Worm (Caenorhabditis elegans) whole organism, L4/young adult: ENCODE data around the gene ZK1010.2.

Experiments
- W03F9.2 ChIP-seq: fragments of 150-350 bp; optimal IDR thresholded peaks from 2 replicates; lab custom pipeline; 2014; ENCODE audit warnings: missing biosample characterization, missing genetic modification characterization
- dao-5 ChIP-seq: sonication (generic microtip); optimal IDR thresholded peaks from 2 replicates; lab custom pipeline; 2016; ENCODE audit warnings: missing genotype, missing genetic modification characterization, moderate library complexity, missing compliant biosample characterization
- him-1 ChIP-seq: sonication (generic microtip); optimal IDR thresholded peaks from 2 replicates; lab custom pipeline; 2016; ENCODE audit warnings: missing genotype, missing genetic modification reagents, missing genetic modification characterization, missing compliant biosample characterization

ZK1010.2 gene

ce11 chrIII:12977559-12977958, at the start of gene ZK1010.2:
Gene ZK1010.2, minus strand, starts transcription at chrIII:12977862.
- TF ChIP-seq W03F9.2 (tag; lab: Kevin White, UChicago) (no peak), him-1 (tag; lab: Kevin White, UChicago) (no peak), dao-5 (no peak)

ce11 chrIII:13024281-13024680, 46.6 kb upstream of the ZK1010.2 start, which contains the start of gene cyp-13A12:
Gene cyp-13A12, plus strand, starts transcription at chrIII:13024547.
- TF ChIP-seq dao-5 (no peak), W03F9.2 (tag; lab: Kevin White, UChicago) (no peak), him-1 (tag; lab: Kevin White, UChicago) (no peak)

- TF ChIP-seq him-1 (tag; lab: Kevin White, UChicago) (no peak), W03F9.2 (tag; lab: Kevin White, UChicago) (no peak), dao-5 (no peak)
Observed at ce11 chrIII:13020741-13021140, 43.1 kb upstream of the ZK1010.2 start, which contains the start of gene cyp-13A11. Gene cyp-13A11, plus strand, starts transcription at chrIII:13021006.

ce11 chrIII:13019547-13020098, 42.0 kb upstream of the ZK1010.2 start:
- TF ChIP-seq dao-5 (no peak), him-1 (tag; lab: Kevin White, UChicago) (no peak), W03F9.2 (tag; lab: Kevin White, UChicago) (no peak)

- TF ChIP-seq dao-5 (no peak), W03F9.2 (tag; lab: Kevin White, UChicago) (no peak), him-1 (tag; lab: Kevin White, UChicago) (no peak)
Observed at ce11 chrIII:13018619-13019018, 41.0 kb upstream of the ZK1010.2 start, which contains the start of gene col-98. Gene col-98, plus strand, starts transcription at chrIII:13019008.

- TF ChIP-seq W03F9.2 (tag; lab: Kevin White, UChicago) (peak; percentile 56), dao-5 (peak; percentile 51), him-1 (tag; lab: Kevin White, UChicago) (peak; percentile 6)
Observed at ce11 chrIII:13015754-13016317, 38.2 kb upstream of the ZK1010.2 start.

ce11 chrIII:13013912-13014311, 36.2 kb upstream of the ZK1010.2 start:
- TF ChIP-seq dao-5, result no peak
- TF ChIP-seq W03F9.2 (tag; lab: Kevin White, UChicago), result no peak
- no peak for TF ChIP-seq him-1 (tag; lab: Kevin White, UChicago)

ce11 chrIII:13011927-13012326, 34.3 kb upstream of the ZK1010.2 start:
- TF ChIP-seq W03F9.2 (tag; lab: Kevin White, UChicago) (no peak), dao-5 (no peak), him-1 (tag; lab: Kevin White, UChicago) (no peak)

- TF ChIP-seq W03F9.2 (tag; lab: Kevin White, UChicago), result no peak
- TF ChIP-seq him-1 (tag; lab: Kevin White, UChicago), result no peak
- TF ChIP-seq dao-5, result no peak
Observed at ce11 chrIII:13005161-13005560, 27.5 kb upstream of the ZK1010.2 start, which contains the start of gene snf-7. Gene snf-7, plus strand, starts transcription at chrIII:13005461.

ce11 chrIII:13004316-13004715, 26.7 kb upstream of the ZK1010.2 start:
- TF ChIP-seq W03F9.2 (tag; lab: Kevin White, UChicago), result no peak
- TF ChIP-seq him-1 (tag; lab: Kevin White, UChicago), result no peak
- TF ChIP-seq dao-5, result no peak

ce11 chrIII:13002098-13002497, 24.4 kb upstream of the ZK1010.2 start, which contains the start of gene ZK1010.10:
Gene ZK1010.10, plus strand, starts transcription at chrIII:13002383.
- no peak for TF ChIP-seq dao-5
- TF ChIP-seq him-1 (tag; lab: Kevin White, UChicago), result no peak
- TF ChIP-seq W03F9.2 (tag; lab: Kevin White, UChicago), result no peak

- no peak for TF ChIP-seq W03F9.2 (tag; lab: Kevin White, UChicago)
- TF ChIP-seq him-1 (tag; lab: Kevin White, UChicago), result no peak
- TF ChIP-seq dao-5, result no peak
Observed at ce11 chrIII:13000457-13000856, 22.8 kb upstream of the ZK1010.2 start, which contains the start of gene ZK1010.8. Gene ZK1010.8, minus strand, starts transcription at chrIII:13000670.

ce11 chrIII:12998252-12998651, 20.6 kb upstream of the ZK1010.2 start:
- TF ChIP-seq dao-5, result no peak
- TF ChIP-seq him-1 (tag; lab: Kevin White, UChicago), result no peak
- no peak for TF ChIP-seq W03F9.2 (tag; lab: Kevin White, UChicago)

- TF ChIP-seq him-1 (tag; lab: Kevin White, UChicago) (no peak), dao-5 (no peak), W03F9.2 (tag; lab: Kevin White, UChicago) (no peak)
Observed at ce11 chrIII:12993607-12994006, 15.9 kb upstream of the ZK1010.2 start, which contains the start of gene col-97. Gene col-97, minus strand, starts transcription at chrIII:12993707.
